Fruit fly (Drosophila melanogaster) whole organism, prepupa: ENCODE measurements around the gene Jhbp2.

Experiments
- CG11762 ChIP-seq: fragments of 200-800 bp; sonication (Bioruptor generic); optimal IDR thresholded peaks from 3 replicates; lab custom pipeline; 2016; ENCODE audit warnings: missing biosample characterization, missing genetic modification characterization; ENCODE audit not compliant: insufficient read depth
- CG11902 ChIP-seq: fragments of 200-800 bp; sonication (Bioruptor generic); optimal IDR thresholded peaks from 3 replicates; lab custom pipeline; 2016; ENCODE audit warnings: missing biosample characterization, missing genetic modification characterization
- CG34406 ChIP-seq: fragments of 200-800 bp; sonication (Bioruptor generic); optimal IDR thresholded peaks from 3 replicates; lab custom pipeline; 2016; ENCODE audit warnings: missing biosample characterization, missing genetic modification characterization
- CG6792 ChIP-seq: fragments of 200-800 bp; sonication (Bioruptor generic); optimal IDR thresholded peaks from 3 replicates; lab custom pipeline; 2016; ENCODE audit warnings: missing biosample characterization, missing genetic modification characterization
- Hr4 ChIP-seq: fragments of 200-800 bp; sonication (Bioruptor generic); optimal IDR thresholded peaks from 3 replicates; lab custom pipeline; 2016; ENCODE audit warnings: missing biosample characterization, missing genetic modification characterization
- Sox102F ChIP-seq: fragments of 200-800 bp; sonication (Bioruptor generic); optimal IDR thresholded peaks from 2 replicates; lab custom pipeline; 2016; ENCODE audit warnings: missing biosample characterization, mild to moderate bottlenecking, missing genetic modification characterization
- acj6 ChIP-seq: fragments of 200-800 bp; sonication (Bioruptor generic); optimal IDR thresholded peaks from 3 replicates; lab custom pipeline; 2016; ENCODE audit warnings: missing biosample characterization, missing genetic modification characterization
- eg ChIP-seq: fragments of 200-800 bp; sonication (Bioruptor generic); IDR thresholded peaks from 3 replicates; pipeline ENCODE4 v1.3.6; 2022; ENCODE audit warnings: missing biosample characterization, missing genetic modification characterization
- salr ChIP-seq, 2 experiments: fragments of 200-800 bp; sonication (Bioruptor generic); optimal IDR thresholded peaks; 3 replicates each; lab custom pipeline; 2016 to 2018; ENCODE audit warnings: missing biosample characterization in 2 of 2, missing genetic modification characterization in 2 of 2, mild to moderate bottlenecking in 1 of 2
- svp ChIP-seq: fragments of 200-800 bp; sonication (Bioruptor generic); peaks from one replicate; lab custom pipeline; 2016; ENCODE audit warnings: missing biosample characterization, missing genetic modification characterization

dm6 chr3R:4955152-4955551 is 6.0 kb downstream of the Jhbp2 start, which contains the start of gene Jhbp3:
- TF ChIP-seq CG11902 (GFP tag; lab: Kevin White, UChicago) (no peak), eg (GFP tag; lab: Robert Waterston, UW) (no peak), svp (GFP tag; lab: Kevin White, UChicago) (no peak), Sox102F (no peak), salr (GFP tag; optimal IDR thresholded peaks at IDR 0.05; lab: Kevin White, UChicago) (no peak), CG34406 (GFP tag; lab: Kevin White, UChicago) (no peak), CG11762 (GFP tag; lab: Kevin White, UChicago) (no peak), acj6 (GFP tag; lab: Kevin White, UChicago) (no peak), CG6792 (GFP tag; lab: Kevin White, UChicago) (no peak), Hr4 (GFP tag; lab: Kevin White, UChicago) (no peak)
